Fruit fly (Drosophila melanogaster) whole organism, embryonic: ENCODE measurements around the gene CG14854.

Experiments used
- BtbVII ChIP-seq: fragments of 200-800 bp; sonication (Bioruptor generic); optimal IDR thresholded peaks from 3 replicates; lab custom pipeline; 2017; ENCODE audit warnings: missing biosample characterization, mild to moderate bottlenecking, missing genetic modification characterization
- CG10209 ChIP-seq: fragments of 200-800 bp; sonication (Bioruptor generic); optimal IDR thresholded peaks from 3 replicates; lab custom pipeline; 2017; ENCODE audit warnings: missing biosample characterization, mild to moderate bottlenecking, missing genetic modification characterization, missing genetic modification reagents
- CG10565 ChIP-seq: fragments of 200-800 bp; sonication (Bioruptor generic); optimal IDR thresholded peaks from 3 replicates; lab custom pipeline; 2016; ENCODE audit warnings: missing biosample characterization, mild to moderate bottlenecking, missing genetic modification characterization
- CG11723 ChIP-seq: fragments of 200-800 bp; sonication (Bioruptor generic); optimal IDR thresholded peaks from 2 replicates; lab custom pipeline; 2017; ENCODE audit warnings: missing biosample characterization, mild to moderate bottlenecking, missing genetic modification characterization
- CG12071 ChIP-seq: fragments of 200-800 bp; sonication (Bioruptor generic); optimal IDR thresholded peaks from 3 replicates; lab custom pipeline; 2018; ENCODE audit warnings: missing biosample characterization, mild to moderate bottlenecking, missing genetic modification characterization
- CG12942 ChIP-seq: fragments of 200-800 bp; sonication (Bioruptor generic); optimal IDR thresholded peaks from 3 replicates; lab custom pipeline; 2016; ENCODE audit warnings: missing biosample characterization, missing genetic modification characterization
- CG13287 ChIP-seq: fragments of 200-800 bp; sonication (Bioruptor generic); IDR thresholded peaks from 2 replicates; pipeline ENCODE4 v1.3.6; 2022; ENCODE audit warnings: missing biosample characterization, missing genetic modification characterization; ENCODE audit not compliant: partially characterized antibody
- CG13894 ChIP-seq: fragments of 200-800 bp; sonication (Bioruptor generic); optimal IDR thresholded peaks from 3 replicates; lab custom pipeline; 2018; ENCODE audit warnings: missing biosample characterization, mild to moderate bottlenecking, missing genetic modification characterization, moderate library complexity
- CG15011 ChIP-seq: fragments of 200-800 bp; sonication (Bioruptor generic); optimal IDR thresholded peaks from 3 replicates; lab custom pipeline; 2018; ENCODE audit warnings: missing biosample characterization, mild to moderate bottlenecking, missing genetic modification characterization
- CG1602 ChIP-seq: fragments of 200-800 bp; sonication (Bioruptor generic); optimal IDR thresholded peaks from 3 replicates; lab custom pipeline; 2016; ENCODE audit warnings: missing biosample characterization, missing genetic modification characterization
- CG17186 ChIP-seq: fragments of 200-800 bp; sonication (Bioruptor generic); optimal IDR thresholded peaks from 3 replicates; lab custom pipeline; 2017; ENCODE audit warnings: missing biosample characterization, missing genetic modification reagents, missing genetic modification characterization
- CG17912 ChIP-seq: fragments of 200-800 bp; sonication (Bioruptor generic); optimal IDR thresholded peaks from 2 replicates; lab custom pipeline; 2018; ENCODE audit warnings: missing biosample characterization, mild to moderate bottlenecking, missing genetic modification characterization
- CG18599 ChIP-seq: fragments of 200-800 bp; sonication (Bioruptor generic); optimal IDR thresholded peaks from 3 replicates; lab custom pipeline; 2017; ENCODE audit warnings: missing biosample characterization, missing genetic modification characterization, mild to moderate bottlenecking, moderate library complexity, missing genetic modification reagents
- CG32532 ChIP-seq: fragments of 200-800 bp; sonication (Bioruptor generic); IDR thresholded peaks from 2 replicates; pipeline ENCODE4 v1.3.6; 2022; ENCODE audit warnings: missing biosample characterization, missing genetic modification characterization
- CG3407 ChIP-seq: fragments of 200-800 bp; sonication (Bioruptor generic); optimal IDR thresholded peaks from 2 replicates; lab custom pipeline; 2018; ENCODE audit warnings: missing biosample characterization, mild to moderate bottlenecking, missing genetic modification characterization
- CG5245 ChIP-seq: fragments of 200-800 bp; sonication (Bioruptor generic); optimal IDR thresholded peaks from 3 replicates; lab custom pipeline; 2016; ENCODE audit warnings: missing biosample characterization, missing genetic modification characterization
- CG6272 ChIP-seq: fragments of 200-800 bp; sonication (Bioruptor generic); IDR thresholded peaks from 2 replicates; pipeline ENCODE4 v1.3.6; 2022; ENCODE audit warnings: missing biosample characterization, missing genetic modification characterization
- CG6683 ChIP-seq: fragments of 200-800 bp; sonication (Bioruptor generic); optimal IDR thresholded peaks from 2 replicates; lab custom pipeline; 2017; ENCODE audit warnings: missing biosample characterization, mild to moderate bottlenecking, missing genetic modification characterization, missing genetic modification reagents
- CG6765 ChIP-seq: fragments of 200-800 bp; sonication (Bioruptor generic); optimal IDR thresholded peaks from 3 replicates; lab custom pipeline; 2017; ENCODE audit warnings: missing biosample characterization, mild to moderate bottlenecking, missing genetic modification characterization
- CG6791 ChIP-seq: fragments of 200-800 bp; sonication (Bioruptor generic); IDR thresholded peaks from 3 replicates; pipeline ENCODE4 v1.3.6; 2022; ENCODE audit warnings: missing biosample characterization, missing genetic modification characterization; ENCODE audit not compliant: partially characterized antibody
- CG6813 ChIP-seq: fragments of 200-800 bp; sonication (Bioruptor generic); optimal IDR thresholded peaks from 2 replicates; lab custom pipeline; 2017; ENCODE audit warnings: missing biosample characterization, missing genetic modification characterization, mild to moderate bottlenecking, moderate library complexity, missing genetic modification reagents
- CG9437 ChIP-seq: fragments of 200-800 bp; sonication (Bioruptor generic); optimal IDR thresholded peaks from 2 replicates; lab custom pipeline; 2018; ENCODE audit warnings: missing biosample characterization, mild to moderate bottlenecking, missing genetic modification characterization
- D19A ChIP-seq: fragments of 200-800 bp; optimal IDR thresholded peaks from 3 replicates; lab custom pipeline; 2019; ENCODE audit warnings: missing biosample characterization, mild to moderate bottlenecking, missing genetic modification characterization, moderate library complexity
- Dll ChIP-seq: fragments of 200-800 bp; sonication (Bioruptor generic); IDR thresholded peaks from 4 replicates; pipeline ENCODE4 v1.3.6; 2022; ENCODE audit warnings: missing biosample characterization, missing genetic modification characterization; ENCODE audit not compliant: partially characterized antibody
- Dp ChIP-seq: fragments of 200-800 bp; sonication (Bioruptor generic); optimal IDR thresholded peaks from 2 replicates; lab custom pipeline; 2018; ENCODE audit warnings: missing biosample characterization, mild to moderate bottlenecking, missing genetic modification characterization, moderate library complexity
- HmgD ChIP-seq: fragments of 200-800 bp; sonication (Bioruptor generic); optimal IDR thresholded peaks from 3 replicates; lab custom pipeline; 2016; ENCODE audit warnings: missing biosample characterization, missing genetic modification characterization
- Lhr ChIP-seq: fragments of 200-800 bp; sonication (Bioruptor generic); optimal IDR thresholded peaks from 3 replicates; lab custom pipeline; 2017; ENCODE audit warnings: mild to moderate bottlenecking, missing biosample characterization, missing genetic modification reagents, missing genetic modification characterization
- MTF-1 ChIP-seq: fragments of 200-800 bp; sonication (Bioruptor generic); optimal IDR thresholded peaks from 2 replicates; lab custom pipeline; 2018; ENCODE audit warnings: missing biosample characterization, mild to moderate bottlenecking, missing genetic modification characterization, borderline replicate concordance
- NfI ChIP-seq: fragments of 200-800 bp; sonication (Bioruptor generic); optimal IDR thresholded peaks from 3 replicates; lab custom pipeline; 2018; ENCODE audit warnings: missing biosample characterization, mild to moderate bottlenecking, missing genetic modification characterization, moderate library complexity
- Sin3A ChIP-seq: fragments of >200 bp; optimal IDR thresholded peaks from 2 replicates; lab custom pipeline; 2018
- br ChIP-seq: fragments of >200 bp; optimal IDR thresholded peaks from 2 replicates; lab custom pipeline; 2017
- disco-r ChIP-seq: fragments of 200-800 bp; sonication (Bioruptor generic); optimal IDR thresholded peaks from 2 replicates; lab custom pipeline; 2016; ENCODE audit warnings: missing biosample characterization, missing genetic modification characterization
- fd96Cb ChIP-seq: fragments of 200-800 bp; sonication (Bioruptor generic); optimal IDR thresholded peaks from 2 replicates; lab custom pipeline; 2018; ENCODE audit warnings: missing biosample characterization, mild to moderate bottlenecking, missing genetic modification characterization, moderate library complexity
- hb ChIP-seq: fragments of 200-800 bp; sonication (Bioruptor generic); IDR thresholded peaks from 3 replicates; pipeline ENCODE4 v1.3.6; 2022; ENCODE audit warnings: missing biosample characterization, missing genetic modification characterization; ENCODE audit not compliant: partially characterized antibody
- hbn ChIP-seq: fragments of 200-800 bp; sonication (Bioruptor generic); IDR thresholded peaks from 2 replicates; pipeline ENCODE4 v1.3.6; 2022; ENCODE audit warnings: missing biosample characterization, missing genetic modification characterization; ENCODE audit not compliant: partially characterized antibody
- inv ChIP-seq: fragments of 200-800 bp; sonication (Bioruptor generic); IDR thresholded peaks from 2 replicates; pipeline ENCODE4 v1.3.6; 2022; ENCODE audit warnings: missing biosample characterization, missing genetic modification characterization; ENCODE audit not compliant: partially characterized antibody
- mam ChIP-seq: fragments of 200-800 bp; sonication (Bioruptor generic); optimal IDR thresholded peaks from 3 replicates; lab custom pipeline; 2016; ENCODE audit warnings: missing biosample characterization, missing genetic modification characterization
- mirr ChIP-seq: fragments of 200-800 bp; sonication (Bioruptor generic); optimal IDR thresholded peaks from 3 replicates; lab custom pipeline; 2018; ENCODE audit warnings: missing biosample characterization, mild to moderate bottlenecking, missing genetic modification characterization
- ranshi ChIP-seq: fragments of 200-800 bp; sonication (Bioruptor generic); IDR thresholded peaks from 2 replicates; pipeline ENCODE4 v1.3.6; 2022; ENCODE audit warnings: missing biosample characterization, missing genetic modification characterization
- rib ChIP-seq: fragments of 200-800 bp; sonication (Bioruptor generic); IDR thresholded peaks from 2 replicates; pipeline ENCODE4 v1.3.6; 2022; ENCODE audit warnings: missing biosample characterization, missing genetic modification characterization
- salm ChIP-seq: fragments of 200-800 bp; sonication (Bioruptor generic); optimal IDR thresholded peaks from 2 replicates; lab custom pipeline; 2018; ENCODE audit warnings: missing biosample characterization, mild to moderate bottlenecking, missing genetic modification characterization
- scrt ChIP-seq: fragments of 200-800 bp; sonication (Bioruptor generic); optimal IDR thresholded peaks from 2 replicates; lab custom pipeline; 2018; ENCODE audit warnings: missing biosample characterization, mild to moderate bottlenecking, missing genetic modification characterization, moderate library complexity
- sens ChIP-seq: fragments of 200-800 bp; sonication (Bioruptor generic); peaks from one replicate; lab custom pipeline; 2016; ENCODE audit warnings: missing biosample characterization, missing genetic modification characterization
- sisA ChIP-seq: fragments of 200-800 bp; sonication (Bioruptor generic); IDR thresholded peaks from 2 replicates; pipeline ENCODE4 v1.3.6; 2022; ENCODE audit warnings: missing biosample characterization, missing genetic modification characterization
- trem ChIP-seq: fragments of 200-800 bp; optimal IDR thresholded peaks from 3 replicates; lab custom pipeline; 2019; ENCODE audit warnings: missing biosample characterization, mild to moderate bottlenecking, missing genetic modification characterization, moderate library complexity
- vnd ChIP-seq: fragments of 200-800 bp; sonication (Bioruptor generic); IDR thresholded peaks from 3 replicates; pipeline ENCODE4 v1.3.6; 2022; ENCODE audit warnings: missing biosample characterization, missing genetic modification characterization; ENCODE audit not compliant: partially characterized antibody

The CG14854 gene

DNA sequence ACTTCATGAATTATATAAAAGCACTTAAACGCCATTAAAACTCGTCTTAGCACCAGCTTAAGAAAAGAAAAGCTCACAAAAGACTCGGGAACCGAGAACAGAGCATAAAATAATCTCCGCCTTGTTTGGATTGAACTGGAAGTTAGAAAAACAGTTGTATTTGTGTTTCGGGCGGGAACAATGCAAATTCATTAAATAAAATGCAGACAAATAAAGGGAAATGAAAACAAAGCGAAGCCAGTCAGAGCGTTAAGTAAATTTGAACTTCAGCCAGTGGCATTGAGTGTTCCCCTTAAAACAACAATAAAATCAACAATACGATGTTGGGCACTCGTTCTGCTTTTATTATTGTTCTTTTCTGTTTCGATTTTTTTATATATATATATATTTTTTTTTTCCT lies 33.2 kb downstream of the CG14854 start (continued):
- TF ChIP-seq CG3407 (peak; percentile 10), sens (GFP tag; lab: Kevin White, UChicago) (peak; percentile 6), mirr (GFP tag; lab: Kevin White, UChicago) (no peak), CG6813 (peak; percentile 43), D19A (no peak), scrt (GFP tag; lab: Kevin White, UChicago) (peak; percentile 8), CG6683 (no peak), CG12071 (GFP tag; lab: Kevin White, UChicago) (peak; percentile 21), CG1602 (GFP tag; lab: Kevin White, UChicago) (no peak), br (lab: Kevin White, UChicago) (no peak), CG18599 (GFP tag; lab: Kevin White, UChicago) (peak; percentile 42)
- TF ChIP-seq, all 482 proteins: peak for 13

DNA sequence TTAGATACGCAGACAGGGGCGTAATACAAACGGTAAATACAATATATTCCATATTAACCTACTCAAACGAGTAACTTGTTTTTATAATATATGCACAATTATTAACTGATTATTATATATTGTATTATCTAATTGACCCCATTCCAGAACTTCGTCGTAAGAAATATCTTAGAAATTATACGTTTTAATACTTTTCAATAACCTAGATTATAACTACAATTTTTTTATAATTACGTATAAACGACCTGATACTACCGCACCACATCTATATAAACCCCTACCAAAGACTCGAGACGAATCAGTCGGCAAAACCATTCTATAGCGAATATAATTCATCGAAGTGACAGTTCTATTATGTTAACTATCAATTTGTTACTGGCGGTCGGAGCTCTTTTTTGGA lies 39.1 kb downstream of the CG14854 start, which contains the start of gene Cyp313a1:
Gene Cyp313a1, plus strand, starts transcription at position 301 of the 400 bp plus-strand sequence.
- TF ChIP-seq Lhr (GFP tag; lab: Kevin White, UChicago) = no peak
- no peak for TF ChIP-seq CG6765
- TF ChIP-seq CG6791 (GFP tag; lab: Robert Waterston, UW) = no peak
- TF ChIP-seq mam = no peak
- TF ChIP-seq, all 482 proteins: peak for 0

DNA sequence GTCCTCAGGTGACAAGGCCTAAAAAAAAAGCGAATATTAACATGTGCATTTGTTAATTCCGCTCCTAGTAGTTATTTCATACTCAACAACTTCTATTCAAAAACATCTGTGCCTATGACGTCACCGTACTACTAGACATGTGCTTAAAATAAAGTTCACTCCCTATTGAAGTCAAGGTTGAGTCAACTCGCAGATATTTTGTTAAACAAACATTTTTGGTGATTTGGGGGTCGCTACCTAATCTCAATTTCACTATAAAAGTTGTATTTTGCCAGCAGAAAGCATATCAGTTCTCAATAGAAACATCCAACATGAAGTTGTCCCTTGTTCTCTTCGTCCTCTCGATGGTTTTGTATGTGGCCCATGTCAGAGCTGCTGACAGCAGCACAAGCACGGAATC lies 43.1 kb downstream of the CG14854 start, which contains the start of gene CG34273:
Gene CG34273, plus strand, starts transcription at position 301 of the 400 bp plus-strand sequence.
- TF ChIP-seq disco-r (GFP tag; lab: Kevin White, UChicago) (no peak), ranshi (GFP tag; lab: Robert Waterston, UW) (no peak), Sin3A (lab: Kevin White, UChicago) (no peak), CG10209 (GFP tag; lab: Kevin White, UChicago) (no peak), trem (tag; lab: Kevin White, UChicago) (no peak), CG9437 (GFP tag; lab: Kevin White, UChicago) (no peak), CG32532 (GFP tag; lab: Robert Waterston, UW) (no peak), fd96Cb (tag; lab: Kevin White, UChicago) (no peak), CG17912 (GFP tag; lab: Kevin White, UChicago) (no peak), CG13894 (tag; lab: Kevin White, UChicago) (no peak), rib (GFP tag; lab: Robert Waterston, UW) (no peak), BtbVII (GFP tag; lab: Kevin White, UChicago) (no peak), sisA (GFP tag; lab: Robert Waterston, UW) (no peak), MTF-1 (GFP tag; lab: Kevin White, UChicago) (no peak), CG10565 (GFP tag; lab: Kevin White, UChicago) (no peak), salm (tag; lab: Kevin White, UChicago) (no peak), CG6272 (no peak)

DNA sequence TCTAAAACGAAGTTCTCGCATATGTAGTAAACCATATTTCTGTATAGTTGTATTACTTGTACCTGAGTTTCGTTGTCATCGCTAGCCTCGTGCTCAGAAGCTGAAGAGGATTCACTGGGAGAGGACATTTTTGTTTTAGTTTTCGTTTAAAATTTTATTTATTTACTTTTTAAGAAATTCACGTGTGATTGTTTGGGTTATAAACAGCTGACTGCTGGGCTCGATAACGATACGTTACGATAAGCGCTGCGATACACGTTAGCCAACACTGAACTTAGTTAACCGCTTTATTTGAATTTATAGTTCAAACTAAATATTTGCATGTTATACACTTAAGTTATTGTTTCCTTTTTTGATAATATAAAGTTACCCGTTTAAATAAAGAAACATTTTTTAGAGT lies 46.4 kb downstream of the CG14854 start, which contains the start of gene CG8461:
Gene CG8461, minus strand, starts transcription at position 218 of the 400 bp plus-strand sequence.
- TF ChIP-seq CG13287 (peak; percentile 78), hbn (GFP tag; lab: Robert Waterston, UW) (peak; percentile 31; the same call in 1 of the 2 replicates), vnd (peak; percentile 42; the same call in 2 of the 3 replicates), Dll (GFP tag; lab: Robert Waterston, UW) (peak; percentile 67; the same call in 3 of the 4 replicates), CG17186 (no peak), inv (peak; percentile 38; the same call in 1 of the 2 replicates), CG15011 (GFP tag; lab: Kevin White, UChicago) (no peak), hb (GFP tag; lab: Robert Waterston, UW) (peak; percentile 70; the same call in 1 of the 3 replicates), CG12942 (GFP tag; lab: Kevin White, UChicago) (no peak), HmgD (no peak), Dp (GFP tag; lab: Kevin White, UChicago) (peak; percentile 92), CG5245 (GFP tag; lab: Kevin White, UChicago) (no peak), NfI (GFP tag; lab: Kevin White, UChicago) (no peak), CG11723 (no peak)
